Worm (Caenorhabditis elegans): ENCODE results near the gene C43D7.8.

C43D7.8 gene

ce11 chrV:19303589-19304174, 7.6 kb downstream of the C43D7.8 start, which contains the start of the genes fbxb-63 and fbxb-61:
Gene fbxb-63 (minus strand): TSS chrV:19303730.
Gene fbxb-61 (plus strand): TSS chrV:19304124.
- TF ChIP-seq lin-39 (tag; optimal IDR thresholded peaks at IDR 0.05) (no peak), ZK546.5 (tag; optimal IDR thresholded peaks at IDR 0.05) (no peak), peb-1 (tag; optimal IDR thresholded peaks at IDR 0.05) (no peak), nhr-21 (tag; optimal IDR thresholded peaks at IDR 0.05) (no peak), zag-1 (tag; optimal IDR thresholded peaks at IDR 0.05) (no peak), nhr-25 (tag; optimal IDR thresholded peaks at IDR 0.05) (no peak), snpc-4 (tag; optimal IDR thresholded peaks at IDR 0.05) (no peak)

ce11 chrV:19301934-19302333, 9.4 kb downstream of the C43D7.8 start, which contains the start of gene fbxb-62:
Gene fbxb-62 (minus strand): TSS chrV:19302034.
- no peak for TF ChIP-seq blmp-1 (tag; optimal IDR thresholded peaks at IDR 0.05; ENCODE audit: insufficient read depth)
- no peak for TF ChIP-seq unc-62 (GFP tag; optimal IDR thresholded peaks at IDR 0.05)
- no peak for TF ChIP-seq lsy-2 (tag; optimal IDR thresholded peaks at IDR 0.05)
- no peak for TF ChIP-seq ZK546.5 (tag; optimal IDR thresholded peaks at IDR 0.05)
- no peak for TF ChIP-seq unc-55 (GFP tag; optimal IDR thresholded peaks at IDR 0.05)
- no peak for TF ChIP-seq nhr-6 (tag; optimal IDR thresholded peaks at IDR 0.05)
- TF ChIP-seq nhr-77 (tag; optimal IDR thresholded peaks at IDR 0.05), result no peak
- TF ChIP-seq dmd-4 (tag; optimal IDR thresholded peaks at IDR 0.05), result no peak
- TF ChIP-seq gmeb-1 (tag; optimal IDR thresholded peaks at IDR 0.05), result no peak
- TF ChIP-seq lin-39 (tag; optimal IDR thresholded peaks at IDR 0.05), result no peak
- no peak for TF ChIP-seq F13H6.1 (tag; optimal IDR thresholded peaks at IDR 0.05)
- no peak for TF ChIP-seq nhr-25 (tag; optimal IDR thresholded peaks at IDR 0.05)
- no peak for TF ChIP-seq crh-2 (tag; optimal IDR thresholded peaks at IDR 0.05)
- TF ChIP-seq mdl-1 (tag; optimal IDR thresholded peaks at IDR 0.05), result no peak
- TF ChIP-seq peb-1 (tag; optimal IDR thresholded peaks at IDR 0.05), result no peak

- TF ChIP-seq ama-1 (optimal IDR thresholded peaks at IDR 0.05), result no peak
- no peak for TF ChIP-seq nhr-11 (tag; optimal IDR thresholded peaks at IDR 0.05)
- no peak for TF ChIP-seq aly-2 (tag; optimal IDR thresholded peaks at IDR 0.05)
- no peak for TF ChIP-seq sem-4 (tag; optimal IDR thresholded peaks at IDR 0.05)
- TF ChIP-seq skn-1 (tag; optimal IDR thresholded peaks at IDR 0.05), result no peak
- no peak for TF ChIP-seq lin-13 (GFP tag; optimal IDR thresholded peaks at IDR 0.05)
- TF ChIP-seq zag-1 (tag; optimal IDR thresholded peaks at IDR 0.05), result no peak
- TF ChIP-seq unc-55 (GFP tag; optimal IDR thresholded peaks at IDR 0.05), result no peak
- no peak for TF ChIP-seq nhr-23 (tag; optimal IDR thresholded peaks at IDR 0.05)
- no peak for TF ChIP-seq Y55F3AM.14 (GFP tag; optimal IDR thresholded peaks at IDR 0.05)
These were observed 12.0 kb downstream of the C43D7.8 start, which contains the start of gene F55C9.14 for ce11 chrV:19299262-19299661. Gene F55C9.14 (plus strand): TSS chrV:19299562.

ce11 chrV:19297510-19297909, 13.8 kb downstream of the C43D7.8 start, which contains the start of gene fbxb-60:
Gene fbxb-60 (plus strand): TSS chrV:19297810.
- TF ChIP-seq nhr-23 (tag; optimal IDR thresholded peaks at IDR 0.05), result no peak

- TF ChIP-seq zag-1 (tag; optimal IDR thresholded peaks at IDR 0.05), result no peak
- no peak for TF ChIP-seq alr-1 (tag; optimal IDR thresholded peaks at IDR 0.05)
- TF ChIP-seq nhr-21 (tag; optimal IDR thresholded peaks at IDR 0.05), result no peak
- no peak for TF ChIP-seq unc-39 (tag; optimal IDR thresholded peaks at IDR 0.05)
- TF ChIP-seq aly-2 (tag; optimal IDR thresholded peaks at IDR 0.05), result no peak
- TF ChIP-seq lsy-2 (tag; optimal IDR thresholded peaks at IDR 0.05), result no peak
- no peak for TF ChIP-seq dmd-4 (tag; optimal IDR thresholded peaks at IDR 0.05)
- TF ChIP-seq mbf-1 (tag; optimal IDR thresholded peaks at IDR 0.05), result no peak
- TF ChIP-seq unc-55 (GFP tag; optimal IDR thresholded peaks at IDR 0.05), result no peak
- TF ChIP-seq ztf-11 (tag; optimal IDR thresholded peaks at IDR 0.05), result no peak
These were observed 14.6 kb downstream of the C43D7.8 start, which contains the start of gene F55C9.6 for ce11 chrV:19296723-19297122. Gene F55C9.6 (minus strand): TSS chrV:19296823.

ce11 chrV:19293025-19293424, 18.3 kb downstream of the C43D7.8 start, which contains the start of gene F55C9.5:
Gene F55C9.5 (minus strand): TSS chrV:19293125.
- TF ChIP-seq ztf-4 (tag; optimal IDR thresholded peaks at IDR 0.05), result no peak
